Worm (Caenorhabditis elegans): ENCODE data around the gene lpd-9.

- TF ChIP-seq mel-28 (tag; optimal IDR thresholded peaks at IDR 0.05; ENCODE audit: borderline replicate concordance) = no peak
- no peak for TF ChIP-seq pha-4 (tag; optimal IDR thresholded peaks at IDR 0.05)
- no peak for TF ChIP-seq let-607 (tag; optimal IDR thresholded peaks at IDR 0.05)
- TF ChIP-seq pbrm-1 (GFP tag; IDR thresholded peaks at IDR 0.05) = no peak
- TF ChIP-seq T07F8.4 (tag; optimal IDR thresholded peaks at IDR 0.05) = no peak
- TF ChIP-seq nfya-2 (GFP tag; IDR thresholded peaks at IDR 0.05) = no peak
- no peak for TF ChIP-seq dpl-1 (GFP tag; optimal IDR thresholded peaks at IDR 0.05)
- no peak for TF ChIP-seq unc-130 (GFP tag; optimal IDR thresholded peaks at IDR 0.05)
- TF ChIP-seq K11D2.4 (GFP tag; IDR thresholded peaks at IDR 0.05) = no peak
- no peak for TF ChIP-seq B0336.3 (GFP tag; IDR thresholded peaks at IDR 0.05)
- no peak for TF ChIP-seq egl-44 (GFP tag; IDR thresholded peaks at IDR 0.05)
- no peak for TF ChIP-seq D2030.7 (GFP tag; IDR thresholded peaks at IDR 0.05)
- no peak for TF ChIP-seq ceh-91 (GFP tag; IDR thresholded peaks at IDR 0.05)
Observed at ce11 chrV:10578226-10578625, 879 bp upstream of the lpd-9 start, which contains the start of gene mics-1.

All from whole organism, young adult.